Fruit fly (Drosophila melanogaster) whole organism, embryonic: Measurements from ENCODE around the gene kay.

Experiments
- ATbp ChIP-seq: fragments of 200-800 bp; sonication (Bioruptor generic); optimal IDR thresholded peaks from 2 replicates; lab custom pipeline; 2017; ENCODE audit warnings: missing biosample characterization, mild to moderate bottlenecking, missing genetic modification characterization, missing genetic modification reagents
- Ada2b ChIP-seq: fragments of 200-800 bp; sonication (Bioruptor generic); IDR thresholded peaks from 2 replicates; pipeline ENCODE4 v1.3.6; 2022; ENCODE audit warnings: missing biosample characterization, missing genetic modification characterization
- Awh ChIP-seq: fragments of 200-800 bp; sonication (Bioruptor generic); IDR thresholded peaks from 2 replicates; pipeline ENCODE4, ENCODE4 v1.3.6; 2022; ENCODE audit warnings: missing biosample characterization, missing genetic modification characterization
- B-H1 ChIP-seq: fragments of 200-800 bp; sonication (Bioruptor generic); IDR thresholded peaks from 3 replicates; pipeline ENCODE4 v1.3.6; 2022; ENCODE audit warnings: missing biosample characterization, missing genetic modification characterization
- B-H2 ChIP-seq: fragments of 200-800 bp; sonication (Bioruptor generic); optimal IDR thresholded peaks from 2 replicates; lab custom pipeline; 2018; ENCODE audit warnings: missing biosample characterization, mild to moderate bottlenecking, missing genetic modification characterization
- Bteb2 ChIP-seq: fragments of 200-800 bp; sonication (Bioruptor generic); optimal IDR thresholded peaks from 2 replicates; lab custom pipeline; 2016; ENCODE audit warnings: missing biosample characterization, missing genetic modification characterization
- CG10366 ChIP-seq: fragments of 200-800 bp; sonication (Bioruptor generic); IDR thresholded peaks from 2 replicates; pipeline ENCODE4 v1.3.6; 2022; ENCODE audit warnings: missing biosample characterization, missing genetic modification characterization
- CG10565 ChIP-seq: fragments of 200-800 bp; sonication (Bioruptor generic); optimal IDR thresholded peaks from 3 replicates; lab custom pipeline; 2016; ENCODE audit warnings: missing biosample characterization, mild to moderate bottlenecking, missing genetic modification characterization
- CG10654 ChIP-seq: fragments of 200-800 bp; sonication (Bioruptor generic); optimal IDR thresholded peaks from 2 replicates; lab custom pipeline; 2016; ENCODE audit warnings: missing biosample characterization, missing genetic modification characterization
- CG11456 ChIP-seq: fragments of 200-800 bp; sonication (Bioruptor generic); IDR thresholded peaks from 3 replicates; pipeline ENCODE4 v1.3.6; 2022; ENCODE audit warnings: missing biosample characterization, missing genetic modification characterization
- CG11695 ChIP-seq: fragments of 200-800 bp; sonication (Bioruptor generic); IDR thresholded peaks from 3 replicates; pipeline ENCODE4 v1.3.6; 2022; ENCODE audit warnings: missing biosample characterization, missing genetic modification characterization
- CG12236 ChIP-seq: fragments of 200-800 bp; sonication (Bioruptor generic); optimal IDR thresholded peaks from 2 replicates; lab custom pipeline; 2016; ENCODE audit warnings: missing biosample characterization, missing genetic modification characterization
- CG14710 ChIP-seq: fragments of 200-800 bp; sonication (Bioruptor generic); optimal IDR thresholded peaks from 3 replicates; lab custom pipeline; 2019; ENCODE audit warnings: missing biosample characterization, mild to moderate bottlenecking, missing genetic modification characterization, moderate library complexity
- CG17568 ChIP-seq: fragments of 200-800 bp; sonication (Bioruptor generic); optimal IDR thresholded peaks from 2 replicates; lab custom pipeline; 2018; ENCODE audit warnings: missing biosample characterization, mild to moderate bottlenecking, missing genetic modification characterization, moderate library complexity
- CG17829 ChIP-seq: fragments of 200-800 bp; optimal IDR thresholded peaks from 2 replicates; lab custom pipeline; 2019; ENCODE audit warnings: missing biosample characterization, mild to moderate bottlenecking, missing genetic modification characterization, moderate library complexity
- CG3065 ChIP-seq: fragments of 200-800 bp; sonication (Bioruptor generic); optimal IDR thresholded peaks from 2 replicates; lab custom pipeline; 2016; ENCODE audit warnings: missing biosample characterization, missing genetic modification characterization
- CG33213 ChIP-seq: fragments of 200-800 bp; sonication (Bioruptor generic); optimal IDR thresholded peaks from 3 replicates; lab custom pipeline; 2016; ENCODE audit warnings: missing biosample characterization, missing genetic modification characterization
- CG34224 ChIP-seq: fragments of 200-800 bp; sonication (Bioruptor generic); IDR thresholded peaks from 3 replicates; pipeline ENCODE4 v1.3.6; 2022; ENCODE audit warnings: missing biosample characterization, missing genetic modification characterization; ENCODE audit not compliant: partially characterized antibody
- CG4282 ChIP-seq: fragments of 200-800 bp; sonication (Bioruptor generic); optimal IDR thresholded peaks from 2 replicates; lab custom pipeline; 2016; ENCODE audit warnings: missing biosample characterization, missing genetic modification characterization
- CG4617 ChIP-seq: fragments of 200-800 bp; sonication (Bioruptor generic); optimal IDR thresholded peaks from 3 replicates; lab custom pipeline; 2016; ENCODE audit warnings: missing biosample characterization, missing genetic modification characterization, borderline replicate concordance
- CG6272 ChIP-seq: fragments of 200-800 bp; sonication (Bioruptor generic); IDR thresholded peaks from 2 replicates; pipeline ENCODE4 v1.3.6; 2022; ENCODE audit warnings: missing biosample characterization, missing genetic modification characterization
- CG7357 ChIP-seq: fragments of 200-800 bp; sonication (Bioruptor generic); IDR thresholded peaks from 3 replicates; pipeline ENCODE4 v1.3.6; 2022; ENCODE audit warnings: missing biosample characterization, missing genetic modification characterization
- CG8359 ChIP-seq: fragments of 200-800 bp; sonication (Bioruptor generic); optimal IDR thresholded peaks from 2 replicates; lab custom pipeline; 2017; ENCODE audit warnings: missing biosample characterization, mild to moderate bottlenecking, missing genetic modification characterization, borderline replicate concordance
- CG9609 ChIP-seq: fragments of 200-800 bp; sonication (Bioruptor generic); optimal IDR thresholded peaks from 3 replicates; lab custom pipeline; 2016; ENCODE audit warnings: missing biosample characterization, missing genetic modification characterization
- Dad ChIP-seq: fragments of 200-800 bp; sonication (Bioruptor generic); optimal IDR thresholded peaks from 3 replicates; lab custom pipeline; 2016; ENCODE audit warnings: missing biosample characterization, missing genetic modification characterization
- Dbx ChIP-seq: fragments of 200-800 bp; sonication (Bioruptor generic); IDR thresholded peaks from 3 replicates; pipeline ENCODE4 v1.3.6; 2022; ENCODE audit warnings: missing biosample characterization, missing genetic modification characterization
- Dip3 ChIP-seq: fragments of 200-800 bp; sonication (Bioruptor generic); optimal IDR thresholded peaks from 3 replicates; lab custom pipeline; 2016; ENCODE audit warnings: missing biosample characterization, missing genetic modification characterization
- HHEX ChIP-seq: fragments of 200-800 bp; sonication (Bioruptor generic); optimal IDR thresholded peaks from 3 replicates; lab custom pipeline; 2017; ENCODE audit warnings: missing biosample characterization, mild to moderate bottlenecking, missing genetic modification characterization, missing genetic modification reagents
- HLHmδ ChIP-seq: fragments of 200-800 bp; sonication (Bioruptor generic); optimal IDR thresholded peaks from 2 replicates; lab custom pipeline; 2018; ENCODE audit warnings: missing biosample characterization, mild to moderate bottlenecking, missing genetic modification characterization, moderate library complexity
- Oaz ChIP-seq: fragments of 200-800 bp; sonication (Bioruptor generic); IDR thresholded peaks from 2 replicates; pipeline ENCODE4 v1.3.6; 2022; ENCODE audit warnings: missing biosample characterization, missing genetic modification characterization
- PHDP ChIP-seq: fragments of 200-800 bp; sonication (Bioruptor generic); optimal IDR thresholded peaks from 3 replicates; lab custom pipeline; 2018; ENCODE audit warnings: missing biosample characterization, mild to moderate bottlenecking, missing genetic modification characterization, moderate library complexity
- Poxn ChIP-seq: fragments of 200-800 bp; sonication (Bioruptor generic); IDR thresholded peaks from 2 replicates; pipeline ENCODE4 v1.3.6; 2022; ENCODE audit warnings: missing biosample characterization, missing genetic modification characterization
- Ptx1 ChIP-seq: fragments of 200-800 bp; sonication (Bioruptor generic); IDR thresholded peaks from 2 replicates; pipeline ENCODE4 v1.3.6; 2022; ENCODE audit warnings: missing biosample characterization, missing genetic modification characterization
- Spps ChIP-seq: fragments of 200-800 bp; sonication (Bioruptor generic); optimal IDR thresholded peaks from 2 replicates; lab custom pipeline; 2018; ENCODE audit warnings: missing biosample characterization, mild to moderate bottlenecking, missing genetic modification characterization
- al ChIP-seq: fragments of 200-800 bp; sonication (Bioruptor generic); IDR thresholded peaks from 2 replicates; pipeline ENCODE4 v1.3.6; 2022; ENCODE audit warnings: missing biosample characterization, missing genetic modification characterization
- cato ChIP-seq: fragments of 200-800 bp; sonication (Bioruptor generic); optimal IDR thresholded peaks from 2 replicates; lab custom pipeline; 2016; ENCODE audit warnings: missing biosample characterization, missing genetic modification characterization, borderline replicate concordance
- croc ChIP-seq: fragments of 200-800 bp; sonication (Bioruptor generic); conservative IDR thresholded peaks from 3 replicates; pipeline ENCODE4 v1.3.6; 2022; ENCODE audit warnings: missing biosample characterization, missing genetic modification characterization
- danr ChIP-seq: fragments of 200-800 bp; sonication (Bioruptor generic); IDR thresholded peaks from 2 replicates; pipeline ENCODE4 v1.3.6; 2022; ENCODE audit warnings: missing biosample characterization, missing genetic modification characterization
- dm ChIP-seq: fragments of 200-800 bp; sonication (Bioruptor generic); optimal IDR thresholded peaks from 3 replicates; lab custom pipeline; 2016; ENCODE audit warnings: missing biosample characterization, missing genetic modification characterization
- gt ChIP-seq: fragments of 200-800 bp; sonication (Bioruptor generic); IDR thresholded peaks from 2 replicates; pipeline ENCODE4 v1.3.6; 2022; ENCODE audit warnings: missing biosample characterization, missing genetic modification characterization
- insv ChIP-seq, 2 experiments: fragments of 200-800 bp; sonication (Bioruptor generic); optimal IDR thresholded peaks; 3 replicates each; lab custom pipeline; 2016 to 2018; ENCODE audit warnings: missing biosample characterization in 2 of 2, missing genetic modification characterization in 2 of 2
- inv ChIP-seq: fragments of 200-800 bp; sonication (Bioruptor generic); IDR thresholded peaks from 2 replicates; pipeline ENCODE4 v1.3.6; 2022; ENCODE audit warnings: missing biosample characterization, missing genetic modification characterization; ENCODE audit not compliant: partially characterized antibody
- mam ChIP-seq: fragments of 200-800 bp; sonication (Bioruptor generic); optimal IDR thresholded peaks from 3 replicates; lab custom pipeline; 2016; ENCODE audit warnings: missing biosample characterization, missing genetic modification characterization
- nom ChIP-seq: fragments of 200-800 bp; sonication (Bioruptor generic); optimal IDR thresholded peaks from 2 replicates; lab custom pipeline; 2017; ENCODE audit warnings: missing biosample characterization, missing genetic modification characterization, mild to moderate bottlenecking, moderate library complexity, missing genetic modification reagents
- pfk ChIP-seq: fragments of 200-800 bp; sonication (Bioruptor generic); optimal IDR thresholded peaks from 2 replicates; lab custom pipeline; 2018; ENCODE audit warnings: missing biosample characterization, mild to moderate bottlenecking, missing genetic modification characterization, moderate library complexity
- schlank ChIP-seq: fragments of 200-800 bp; sonication (Bioruptor generic); optimal IDR thresholded peaks from 2 replicates; lab custom pipeline; 2018; ENCODE audit warnings: missing biosample characterization, mild to moderate bottlenecking, missing genetic modification characterization
- sens ChIP-seq: fragments of 200-800 bp; sonication (Bioruptor generic); peaks from one replicate; lab custom pipeline; 2016; ENCODE audit warnings: missing biosample characterization, missing genetic modification characterization
- so ChIP-seq: fragments of 200-800 bp; sonication (Bioruptor generic); IDR thresholded peaks from 3 replicates; pipeline ENCODE4 v1.3.6; 2022; ENCODE audit warnings: missing biosample characterization, missing genetic modification characterization
- wek ChIP-seq: fragments of 200-800 bp; sonication (Bioruptor generic); optimal IDR thresholded peaks from 3 replicates; lab custom pipeline; 2018; ENCODE audit warnings: missing biosample characterization, mild to moderate bottlenecking, missing genetic modification characterization, moderate library complexity
- wor ChIP-seq: fragments of 200-800 bp; sonication (Bioruptor generic); IDR thresholded peaks from 2 replicates; pipeline ENCODE4 v1.3.6; 2022; ENCODE audit warnings: missing biosample characterization, missing genetic modification characterization

Gene kay

DNA sequence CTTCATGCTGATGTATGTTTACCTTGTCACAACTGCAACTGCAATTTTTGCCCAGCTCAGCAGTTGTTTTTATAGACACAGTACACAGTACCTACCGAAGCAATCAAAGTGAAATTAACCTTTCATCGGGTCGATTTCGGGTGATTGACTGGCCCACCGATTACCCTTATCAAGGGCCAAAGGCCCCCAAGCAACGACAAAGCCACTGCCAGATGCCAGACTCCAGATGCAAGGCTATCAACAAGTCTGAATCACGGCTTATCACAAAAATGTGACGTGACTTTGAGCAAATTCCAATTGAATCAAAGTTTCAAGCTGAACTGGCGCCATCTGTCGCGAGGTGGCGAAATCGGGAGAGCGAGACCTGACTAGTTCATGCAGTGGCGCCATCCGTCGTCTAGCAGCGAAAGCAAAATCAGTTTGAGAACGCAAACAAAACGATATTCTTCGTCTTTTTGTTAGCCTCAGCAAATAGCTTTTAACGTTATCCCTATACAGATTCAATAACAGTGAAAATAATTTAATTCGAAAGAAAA, 48.9 kb upstream of the kay start, which contains the start of gene Obp99b (continued):
- TF ChIP-seq HHEX (GFP tag; lab: Kevin White, UChicago), result peak; percentile 87
- TF ChIP-seq Ada2b (GFP tag; lab: Robert Waterston, UW), result peak; percentile 61
- TF ChIP-seq cato (GFP tag; lab: Kevin White, UChicago), result peak; percentile 41
- TF ChIP-seq mam (GFP tag; lab: Kevin White, UChicago), result peak; percentile 45
- TF ChIP-seq CG10565 (GFP tag; lab: Kevin White, UChicago), result peak; percentile 5
- peak; percentile 42 for TF ChIP-seq CG3065 (GFP tag; lab: Kevin White, UChicago)
- TF ChIP-seq CG17829, result peak; percentile 77
- TF ChIP-seq ATbp (GFP tag; lab: Kevin White, UChicago), result peak; percentile 82
- TF ChIP-seq sens (GFP tag; lab: Kevin White, UChicago), result peak; percentile 98
- peak; percentile 63 for TF ChIP-seq Dad (GFP tag; lab: Kevin White, UChicago)
- no peak for TF ChIP-seq Poxn
- TF ChIP-seq B-H2 (GFP tag; lab: Kevin White, UChicago), result peak; percentile 27
- peak; percentile 83 for TF ChIP-seq CG8359 (GFP tag; lab: Kevin White, UChicago)
- TF ChIP-seq CG33213 (GFP tag; lab: Kevin White, UChicago), result peak; percentile 86
- TF ChIP-seq danr, result 0 out of 2 replicates have a peak, but pooled peaks have one; percentile 25
- TF ChIP-seq gt (GFP tag; lab: Robert Waterston, UW), result peak; percentile 39; the same call in 1 of the 2 replicates
- TF ChIP-seq pfk, result peak; percentile 45
- TF ChIP-seq wor (GFP tag; lab: Robert Waterston, UW), result peak; percentile 57
- TF ChIP-seq inv (GFP tag; lab: Robert Waterston, UW), result no peak
- peak; percentile 69; the same call in 2 of the 3 replicates for TF ChIP-seq CG11695 (GFP tag; lab: Robert Waterston, UW)
- TF ChIP-seq so (GFP tag; lab: Robert Waterston, UW), result peak; percentile 57; the same call in 2 of the 3 replicates
- TF ChIP-seq Bteb2 (GFP tag; lab: Kevin White, UChicago), result no peak
- peak; percentile 90 for TF ChIP-seq Awh (GFP tag; lab: Robert Waterston, UW)
- TF ChIP-seq nom, result peak; percentile 75
- TF ChIP-seq CG9609 (GFP tag; lab: Kevin White, UChicago), result peak; percentile 76
- peak; percentile 76 for TF ChIP-seq PHDP (tag; lab: Kevin White, UChicago)
- TF ChIP-seq Dip3 (GFP tag; lab: Kevin White, UChicago), result peak; percentile 3
- peak; percentile 70 for TF ChIP-seq dm
- peak in 1 of 2 experiments; percentile 43 for TF ChIP-seq insv (GFP tag; optimal IDR thresholded peaks at IDR 0.05; lab: Kevin White, UChicago)
- peak; percentile 41; the same call in 1 of the 2 replicates for TF ChIP-seq al
- peak; percentile 68; the same call in 2 of the 3 replicates for TF ChIP-seq Dbx (GFP tag; lab: Robert Waterston, UW)
- TF ChIP-seq CG14710, result peak; percentile 42
- TF ChIP-seq CG4617 (GFP tag; lab: Kevin White, UChicago), result peak; percentile 27
- peak; percentile 86 for TF ChIP-seq wek (GFP tag; lab: Kevin White, UChicago)
- peak; percentile 61; the same call in 2 of the 3 replicates for TF ChIP-seq B-H1
- peak; percentile 99 for TF ChIP-seq HLHmδ
- TF ChIP-seq Spps (tag; lab: Kevin White, UChicago), result peak; percentile 55
- peak; percentile 72 for TF ChIP-seq Ptx1 (GFP tag; lab: Robert Waterston, UW)
- peak; percentile 55; the same call in 1 of the 3 replicates for TF ChIP-seq CG7357
- TF ChIP-seq CG12236 (GFP tag; lab: Kevin White, UChicago), result peak; percentile 66
- TF ChIP-seq CG11456 (GFP tag; lab: Robert Waterston, UW), result peak; percentile 96
- TF ChIP-seq CG10654 (GFP tag; lab: Kevin White, UChicago), result peak; percentile 46
- peak; percentile 17; the same call in 1 of the 3 replicates for TF ChIP-seq CG34224 (GFP tag; lab: Robert Waterston, UW)
- peak; percentile 59 for TF ChIP-seq Oaz
- TF ChIP-seq croc (GFP tag; lab: Robert Waterston, UW), result peak; percentile 48; the same call in 2 of the 3 replicates
- TF ChIP-seq CG10366 (GFP tag; lab: Robert Waterston, UW), result peak; percentile 71
- TF ChIP-seq CG17568 (GFP tag; lab: Kevin White, UChicago), result peak; percentile 70
- peak; percentile 55 for TF ChIP-seq schlank (tag; lab: Kevin White, UChicago)
- TF ChIP-seq CG4282 (GFP tag; lab: Kevin White, UChicago), result peak; percentile 14
- TF ChIP-seq CG6272 (GFP tag; lab: Robert Waterston, UW), result no peak
